Fruit fly (Drosophila melanogaster): ENCODE data around the gene Mnt.

The Mnt gene

DNA sequence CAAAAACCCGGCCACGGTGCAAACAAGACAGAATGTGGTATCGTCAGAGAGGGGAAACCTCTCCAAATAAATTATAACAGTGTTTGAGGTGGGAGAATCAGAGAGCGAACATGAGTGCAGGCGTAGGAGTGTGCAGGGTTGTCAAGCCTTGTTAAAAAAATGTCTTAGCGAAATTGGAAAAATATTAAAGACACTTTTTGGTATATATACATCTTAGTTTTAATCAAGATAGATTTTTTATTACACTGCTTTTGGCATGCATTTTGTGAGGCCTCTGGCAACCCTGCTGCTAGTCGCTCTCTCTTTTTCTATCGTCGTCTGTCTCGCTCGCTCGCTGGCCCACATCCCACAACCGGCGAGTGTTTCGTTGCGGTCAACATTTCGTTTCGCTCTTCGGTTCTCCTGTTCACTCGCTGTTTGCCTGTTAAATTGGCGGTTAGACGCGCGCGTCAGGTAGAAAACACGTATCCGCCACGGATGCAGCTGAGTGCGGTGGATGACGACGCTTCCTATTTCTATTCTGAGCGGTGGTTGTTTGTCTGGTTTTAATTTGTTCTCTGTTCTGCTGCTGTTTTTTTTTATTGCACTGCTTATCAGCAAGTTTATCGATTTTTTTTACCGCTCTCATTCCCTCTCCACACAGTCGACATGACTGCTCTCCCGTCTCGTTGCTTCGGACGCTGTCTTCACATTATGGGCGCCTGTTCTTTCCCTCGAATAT lies 70.6 kb downstream of the Mnt start (continued):
- TF ChIP-seq CG2678 (tag; optimal IDR thresholded peaks at IDR 0.05) (peak; percentile 100), insv (GFP tag; optimal IDR thresholded peaks at IDR 0.05) (peak; percentile 74 to 90), CG15073 (GFP tag; optimal IDR thresholded peaks at IDR 0.05) (peak; percentile 94), Taf1 (GFP tag; IDR thresholded peaks at IDR 0.05) (peak; percentile 99), tna (GFP tag; IDR thresholded peaks at IDR 0.05; ENCODE audit: partially characterized antibody) (no peak), CG6175 (GFP tag; IDR thresholded peaks at IDR 0.05) (peak; percentile 99), CG4730 (GFP tag; IDR thresholded peaks at IDR 0.05) (peak; percentile 99), CG14710 (tag; optimal IDR thresholded peaks at IDR 0.05) (peak; percentile 98), CG1602 (GFP tag; optimal IDR thresholded peaks at IDR 0.05) (peak; percentile 99), scrt (GFP tag; optimal IDR thresholded peaks at IDR 0.05) (peak; percentile 99), Bteb2 (GFP tag; optimal IDR thresholded peaks at IDR 0.05) (peak; percentile 99), Hr3 (GFP tag; optimal IDR thresholded peaks at IDR 0.05) (peak; percentile 99), gce (GFP tag; IDR thresholded peaks at IDR 0.05) (peak; percentile 100), hkb (optimal IDR thresholded peaks at IDR 0.05) (no peak), hkb (GFP tag; IDR thresholded peaks at IDR 0.05) (peak; percentile 100), CG7357 (GFP tag; IDR thresholded peaks at IDR 0.05) (peak; percentile 98), ems (GFP tag; optimal IDR thresholded peaks at IDR 0.05) (peak; percentile 99), salm (tag; optimal IDR thresholded peaks at IDR 0.05) (peak; percentile 99), CG10959 (GFP tag; IDR thresholded peaks at IDR 0.05) (peak; percentile 99), dpn (GFP tag; optimal IDR thresholded peaks at IDR 0.05) (peak; percentile 99 to 100), zen2 (GFP tag; IDR thresholded peaks at IDR 0.05; ENCODE audit: partially characterized antibody) (no peak), sqz (GFP tag; optimal IDR thresholded peaks at IDR 0.05) (peak; percentile 100), CG2129 (GFP tag; IDR thresholded peaks at IDR 0.05; ENCODE audit: partially characterized antibody) (no peak), Sox102F (GFP tag; optimal IDR thresholded peaks at IDR 0.05) (peak; percentile 99), mld (GFP tag; IDR thresholded peaks at IDR 0.05; ENCODE audit: partially characterized antibody) (no peak; the same call in 2 of the 3 replicates), sob (GFP tag; IDR thresholded peaks at IDR 0.05) (peak; percentile 100), nerfin-1 (tag; optimal IDR thresholded peaks at IDR 0.05) (peak; percentile 98), gsb-n (tag; optimal IDR thresholded peaks at IDR 0.05) (peak; percentile 100), CG32767 (GFP tag; IDR thresholded peaks at IDR 0.05) (peak; percentile 99), CG11560 (tag; IDR thresholded peaks at IDR 0.05) (peak; percentile 94), Usf (GFP tag; optimal IDR thresholded peaks at IDR 0.05) (peak; percentile 99), chif (GFP tag; optimal IDR thresholded peaks at IDR 0.05) (peak; percentile 99), ssp (GFP tag; IDR thresholded peaks at IDR 0.05) (peak; percentile 95), Dll (GFP tag; IDR thresholded peaks at IDR 0.05; ENCODE audit: partially characterized antibody) (peak; percentile 42; the same call in 1 of the 4 replicates), CG8924 (tag; optimal IDR thresholded peaks at IDR 0.05) (peak; percentile 100), amos (GFP tag; IDR thresholded peaks at IDR 0.05; ENCODE audit: partially characterized antibody) (peak; percentile 42; the same call in 1 of the 2 replicates), wdn (GFP tag; IDR thresholded peaks at IDR 0.05) (peak; percentile 99), Antp (GFP tag; optimal IDR thresholded peaks at IDR 0.05) (peak; percentile 99), toy (GFP tag; IDR thresholded peaks at IDR 0.05) (peak; percentile 99), C15 (GFP tag; IDR thresholded peaks at IDR 0.05) (peak; percentile 99), zfh1 (GFP tag; IDR thresholded peaks at IDR 0.05) (peak; percentile 100), CG16779 (GFP tag; IDR thresholded peaks at IDR 0.05) (peak; percentile 99), Trl (optimal IDR thresholded peaks at IDR 0.05) (peak; percentile 71 to 88), Trl (GFP tag; optimal IDR thresholded peaks at IDR 0.05) (peak; percentile 99), Gsc (GFP tag; IDR thresholded peaks at IDR 0.05) (peak; percentile 99), Dip2 (GFP tag; IDR thresholded peaks at IDR 0.05) (peak; percentile 77), stc (GFP tag; IDR thresholded peaks at IDR 0.05) (peak; percentile 99), Ssrp (tag; optimal IDR thresholded peaks at IDR 0.05) (peak; percentile 99), Xbp1 (GFP tag; optimal IDR thresholded peaks at IDR 0.05) (peak; percentile 99), CG8281 (tag; optimal IDR thresholded peaks at IDR 0.05) (peak; percentile 95)
